Worm (Caenorhabditis elegans) whole organism, midembryonic: ENCODE results near the gene K08F8.15.

ENCODE experiments used
- med-1 ChIP-seq: sonication (generic microtip); optimal IDR thresholded peaks from 2 replicates; lab custom pipeline; 2017; ENCODE audit warnings: missing genetic modification characterization, mild to moderate bottlenecking, missing compliant biosample characterization, antibody characterized with exemption, missing genetic modification reagents; ENCODE audit not compliant: insufficient read depth
- ztf-29 ChIP-seq: fragments of 200-800 bp; sonication (Bioruptor generic); IDR thresholded peaks from 2 replicates; pipeline ENCODE4 v1.3.6; 2022; ENCODE audit warnings: missing genetic modification reagents, missing genetic modification characterization, missing compliant biosample characterization

ce11 chrII:8747246-8747938, 19.2 kb upstream of the K08F8.15 start:
- TF ChIP-seq med-1 (no peak), ztf-29 (GFP tag; lab: Robert Waterston, UW) (no peak)
